Worm (Caenorhabditis elegans) whole organism, midembryonic: Measurements from ENCODE around the gene B0361.11.

ENCODE experiments used
- T22C8.4 ChIP-seq: fragments of 200-800 bp; sonication (Bioruptor generic); IDR thresholded peaks from 2 replicates; pipeline ENCODE4 v1.3.6; 2022; ENCODE audit warnings: missing genetic modification characterization, missing compliant biosample characterization
- cog-1 ChIP-seq: sonication (generic microtip); optimal IDR thresholded peaks from 2 replicates; lab custom pipeline; 2016; ENCODE audit warnings: missing genetic modification characterization, missing compliant biosample characterization
- flt-1 ChIP-seq: fragments of 200-800 bp; sonication (Bioruptor generic); IDR thresholded peaks from 2 replicates; pipeline ENCODE4 v1.3.6; 2022; ENCODE audit warnings: missing genetic modification characterization, missing compliant biosample characterization
- ztf-23 ChIP-seq: fragments of 200-800 bp; sonication (Bioruptor generic); IDR thresholded peaks from 2 replicates; pipeline ENCODE4 v1.3.6; 2022; ENCODE audit warnings: missing genetic modification reagents, missing genetic modification characterization, missing compliant biosample characterization

ce11 chrIII:7238727-7239126 lies 38.7 kb upstream of the B0361.11 start, which contains the start of gene pars-1:
- TF ChIP-seq T22C8.4 (no peak), cog-1 (tag; lab: Kevin White, UChicago) (no peak), flt-1 (GFP tag; lab: Robert Waterston, UW) (no peak), ztf-23 (no peak)
